Fruit fly (Drosophila melanogaster): Measurements from ENCODE around the gene CG6707.

Gene CG6707

dm6 chr3L:9898355-9898754, at the start of gene CG6707, which contains the start of gene CG46387:
CG6707 (minus strand) TSS chr3L:9898575.
CG46387 (plus strand) TSS chr3L:9898626.
- no peak for TF ChIP-seq Eip78C (GFP tag)
- TF ChIP-seq pdm3 (GFP tag; optimal IDR thresholded peaks at IDR 0.05): peak; percentile 6
- no peak for TF ChIP-seq CG15336 (GFP tag; IDR thresholded peaks at IDR 0.05)
- TF ChIP-seq Smox (GFP tag; optimal IDR thresholded peaks at IDR 0.05): no peak
- TF ChIP-seq Ets96B (tag; optimal IDR thresholded peaks at IDR 0.05): no peak
- no peak for TF ChIP-seq CG3032 (tag; optimal IDR thresholded peaks at IDR 0.05)
- TF ChIP-seq Met (GFP tag; optimal IDR thresholded peaks at IDR 0.05): no peak
- TF ChIP-seq CG6808 (GFP tag; optimal IDR thresholded peaks at IDR 0.05): no peak
- TF ChIP-seq CG8319 (GFP tag; optimal IDR thresholded peaks at IDR 0.05): no peak
- TF ChIP-seq CG8632 (GFP tag; optimal IDR thresholded peaks at IDR 0.05): no peak
- no peak for TF ChIP-seq CG7368 (GFP tag; optimal IDR thresholded peaks at IDR 0.05)
- no peak for TF ChIP-seq Eip93F (GFP tag; optimal IDR thresholded peaks at IDR 0.05)
- peak; percentile 0 for TF ChIP-seq Hr39 (GFP tag; optimal IDR thresholded peaks at IDR 0.05)
- TF ChIP-seq CG31627 (GFP tag; optimal IDR thresholded peaks at IDR 0.05): no peak
- TF ChIP-seq Sox102F (GFP tag; optimal IDR thresholded peaks at IDR 0.05): no peak
- no peak for TF ChIP-seq vri (GFP tag; optimal IDR thresholded peaks at IDR 0.05)
- no peak for TF ChIP-seq CG1621 (tag; optimal IDR thresholded peaks at IDR 0.05)
- no peak for TF ChIP-seq Hr4 (GFP tag; optimal IDR thresholded peaks at IDR 0.05)
- TF ChIP-seq net (GFP tag; optimal IDR thresholded peaks at IDR 0.05): no peak
- no peak for TF ChIP-seq fd59A (GFP tag; optimal IDR thresholded peaks at IDR 0.05)
- TF ChIP-seq eg (GFP tag; IDR thresholded peaks at IDR 0.05): no peak
- no peak for TF ChIP-seq CG32006 (GFP tag; optimal IDR thresholded peaks at IDR 0.05)
- no peak for TF ChIP-seq OdsH (GFP tag; optimal IDR thresholded peaks at IDR 0.05)
- no peak for TF ChIP-seq CG4318 (GFP tag; optimal IDR thresholded peaks at IDR 0.05)
- TF ChIP-seq spab (GFP tag; optimal IDR thresholded peaks at IDR 0.05): no peak
- TF ChIP-seq svp (GFP tag): no peak
- TF ChIP-seq dsx (GFP tag; optimal IDR thresholded peaks at IDR 0.05; ENCODE audit: poor library complexity, severe bottlenecking): peak; percentile 27
- TF ChIP-seq CG11902 (GFP tag; optimal IDR thresholded peaks at IDR 0.05): no peak
- no peak for TF ChIP-seq topi (GFP tag; optimal IDR thresholded peaks at IDR 0.05)
- TF ChIP-seq Sox15 (GFP tag; optimal IDR thresholded peaks at IDR 0.05): peak; percentile 16
- TF ChIP-seq fd85E (GFP tag; optimal IDR thresholded peaks at IDR 0.05): no peak
- no peak for TF ChIP-seq Hr38 (GFP tag; optimal IDR thresholded peaks at IDR 0.05)
- TF ChIP-seq cyc (GFP tag; optimal IDR thresholded peaks at IDR 0.05): peak; percentile 30
- no peak for TF ChIP-seq CG9139 (GFP tag; optimal IDR thresholded peaks at IDR 0.05)
- no peak for TF ChIP-seq CG3919 (GFP tag; optimal IDR thresholded peaks at IDR 0.05)
- TF ChIP-seq CG11294 (GFP tag; IDR thresholded peaks at IDR 0.05): no peak
- no peak for TF ChIP-seq Blimp-1 (GFP tag; optimal IDR thresholded peaks at IDR 0.05)
- no peak for TF ChIP-seq esn (GFP tag; optimal IDR thresholded peaks at IDR 0.05)
- TF ChIP-seq CG8119 (GFP tag; IDR thresholded peaks at IDR 0.05): no peak
- no peak for TF ChIP-seq CG10631 (GFP tag; optimal IDR thresholded peaks at IDR 0.05)
- TF ChIP-seq fkh (GFP tag; optimal IDR thresholded peaks at IDR 0.05): no peak
- TF ChIP-seq acj6 (GFP tag; optimal IDR thresholded peaks at IDR 0.05): no peak
- TF ChIP-seq Lpt (GFP tag; optimal IDR thresholded peaks at IDR 0.05): no peak
- no peak for TF ChIP-seq CG10669 (GFP tag; optimal IDR thresholded peaks at IDR 0.05)
- TF ChIP-seq Gug (GFP tag; IDR thresholded peaks at IDR 0.05): no peak
- no peak for TF ChIP-seq CG6792 (GFP tag; optimal IDR thresholded peaks at IDR 0.05)
- TF ChIP-seq CG6854 (GFP tag; optimal IDR thresholded peaks at IDR 0.05): no peak
- TF ChIP-seq Eip75B (GFP tag; optimal IDR thresholded peaks at IDR 0.05): no peak
- no peak for TF ChIP-seq dac (GFP tag; optimal IDR thresholded peaks at IDR 0.05)
- no peak for TF ChIP-seq CG16779 (tag; optimal IDR thresholded peaks at IDR 0.05)
- no peak for TF ChIP-seq salr (GFP tag; optimal IDR thresholded peaks at IDR 0.05)
- no peak for TF ChIP-seq CG34406 (GFP tag; optimal IDR thresholded peaks at IDR 0.05)
- TF ChIP-seq ss (GFP tag; optimal IDR thresholded peaks at IDR 0.05): no peak
